Fruit fly (Drosophila melanogaster) whole organism, embryonic: ENCODE data around the gene CG16790.
A peak's percentile ranks its signal among the peaks of the same experiment; 100 is the strongest.

Experiments used
- Atf-2 ChIP-seq: fragments of 200-800 bp; sonication (Bioruptor generic); optimal IDR thresholded peaks from 2 replicates; lab custom pipeline; 2016; ENCODE audit warnings: missing biosample characterization, missing genetic modification characterization
- CG10267 ChIP-seq: fragments of 200-800 bp; sonication (Bioruptor generic); optimal IDR thresholded peaks from 2 replicates; lab custom pipeline; 2018; ENCODE audit warnings: missing biosample characterization, mild to moderate bottlenecking, missing genetic modification characterization, moderate library complexity
- CG13894 ChIP-seq: fragments of 200-800 bp; sonication (Bioruptor generic); optimal IDR thresholded peaks from 3 replicates; lab custom pipeline; 2018; ENCODE audit warnings: missing biosample characterization, mild to moderate bottlenecking, missing genetic modification characterization, moderate library complexity
- CG14441 ChIP-seq: fragments of 200-800 bp; sonication (Bioruptor generic); IDR thresholded peaks from 2 replicates; pipeline ENCODE4 v1.3.6; 2022; ENCODE audit warnings: missing biosample characterization, missing genetic modification characterization
- CG15479 ChIP-seq: fragments of 200-800 bp; sonication (Bioruptor generic); optimal IDR thresholded peaks from 3 replicates; lab custom pipeline; 2019; ENCODE audit warnings: missing biosample characterization, mild to moderate bottlenecking, missing genetic modification characterization, moderate library complexity
- CG17385 ChIP-seq: fragments of 200-800 bp; sonication (Bioruptor generic); optimal IDR thresholded peaks from 3 replicates; lab custom pipeline; 2018; ENCODE audit warnings: missing biosample characterization, mild to moderate bottlenecking, missing genetic modification characterization
- CG18011 ChIP-seq: fragments of 200-800 bp; sonication (Bioruptor generic); optimal IDR thresholded peaks from 2 replicates; lab custom pipeline; 2017; ENCODE audit warnings: missing biosample characterization, missing genetic modification characterization, mild to moderate bottlenecking, moderate library complexity, missing genotype
- CG18764 ChIP-seq: fragments of 200-800 bp; sonication (Bioruptor generic); optimal IDR thresholded peaks from 3 replicates; lab custom pipeline; 2016; ENCODE audit warnings: missing biosample characterization, missing genetic modification characterization
- CG2712 ChIP-seq: fragments of 200-800 bp; optimal IDR thresholded peaks from 3 replicates; lab custom pipeline; 2019; ENCODE audit warnings: missing biosample characterization, mild to moderate bottlenecking, missing genetic modification characterization, moderate library complexity
- CG4730 ChIP-seq: fragments of 200-800 bp; sonication (Bioruptor generic); IDR thresholded peaks from 2 replicates; pipeline ENCODE4 v1.3.6; 2022; ENCODE audit warnings: missing biosample characterization, missing genetic modification characterization
- CG7556 ChIP-seq: fragments of 200-800 bp; sonication (Bioruptor generic); optimal IDR thresholded peaks from 2 replicates; lab custom pipeline; 2017; ENCODE audit warnings: missing biosample characterization, mild to moderate bottlenecking, missing genetic modification characterization
- CG8290 ChIP-seq, 3 experiments: fragments of 200-800 bp; sonication (Bioruptor generic); optimal IDR thresholded peaks; 2 replicates each; lab custom pipeline; 2016 to 2019; ENCODE audit warnings: missing biosample characterization in 3 of 3, missing genetic modification characterization in 3 of 3, mild to moderate bottlenecking in 2 of 3, moderate library complexity in 1 of 3
- CTCF ChIP-seq: fragments of 200-800 bp; sonication (Bioruptor generic); optimal IDR thresholded peaks from 2 replicates; lab custom pipeline; 2017; ENCODE audit warnings: missing biosample characterization, mild to moderate bottlenecking, missing genetic modification characterization, moderate library complexity
- D19A ChIP-seq: fragments of 200-800 bp; optimal IDR thresholded peaks from 3 replicates; lab custom pipeline; 2019; ENCODE audit warnings: missing biosample characterization, mild to moderate bottlenecking, missing genetic modification characterization, moderate library complexity
- Deaf1 ChIP-seq: fragments of 200-800 bp; optimal IDR thresholded peaks from 3 replicates; lab custom pipeline; 2019; ENCODE audit warnings: missing biosample characterization, mild to moderate bottlenecking, missing genetic modification characterization, moderate library complexity
- Drgx ChIP-seq: fragments of 200-800 bp; sonication (Bioruptor generic); IDR thresholded peaks from 2 replicates; pipeline ENCODE4 v1.3.6; 2022; ENCODE audit warnings: missing biosample characterization, missing genetic modification characterization
- Ets65A ChIP-seq: fragments of 200-800 bp; sonication (Bioruptor generic); peaks from one replicate; lab custom pipeline; 2016; ENCODE audit warnings: missing biosample characterization, missing genetic modification characterization
- Med ChIP-seq: fragments of 200-800 bp; sonication (Bioruptor generic); peaks from one replicate; lab custom pipeline; 2016; ENCODE audit warnings: missing biosample characterization, missing genetic modification characterization, mild to moderate bottlenecking, inconsistent platforms, moderate library complexity
- Nf-YA ChIP-seq: fragments of 200-800 bp; sonication (Bioruptor generic); IDR thresholded peaks from 2 replicates; pipeline ENCODE4 v1.3.6; 2022; ENCODE audit warnings: missing biosample characterization, missing genetic modification characterization
- Poxn ChIP-seq: fragments of 200-800 bp; sonication (Bioruptor generic); IDR thresholded peaks from 2 replicates; pipeline ENCODE4 v1.3.6; 2022; ENCODE audit warnings: missing biosample characterization, missing genetic modification characterization
- Vsx1 ChIP-seq: fragments of 200-800 bp; sonication (Bioruptor generic); optimal IDR thresholded peaks from 2 replicates; lab custom pipeline; 2017; ENCODE audit warnings: missing biosample characterization, mild to moderate bottlenecking, missing genetic modification characterization, missing genetic modification reagents
- abd-A ChIP-seq: fragments of 200-800 bp; sonication (Bioruptor generic); optimal IDR thresholded peaks from 3 replicates; lab custom pipeline; 2019; ENCODE audit warnings: missing biosample characterization, mild to moderate bottlenecking, missing genetic modification characterization, moderate library complexity
- ara ChIP-seq: fragments of 200-800 bp; sonication (Bioruptor generic); IDR thresholded peaks from 2 replicates; pipeline ENCODE4 v1.3.6; 2022; ENCODE audit warnings: missing biosample characterization, missing genetic modification characterization
- ash1 ChIP-seq: fragments of 200-800 bp; sonication (Bioruptor generic); optimal IDR thresholded peaks from 2 replicates; lab custom pipeline; 2018; ENCODE audit warnings: missing biosample characterization, mild to moderate bottlenecking, missing genetic modification characterization
- chinmo ChIP-seq: fragments of 200-800 bp; sonication (Bioruptor generic); IDR thresholded peaks from 4 replicates; pipeline ENCODE4 v1.3.6; 2022; ENCODE audit warnings: missing biosample characterization, missing genetic modification characterization; ENCODE audit not compliant: partially characterized antibody
- crol ChIP-seq: fragments of 200-800 bp; sonication (Bioruptor generic); IDR thresholded peaks from 2 replicates; pipeline ENCODE4 v1.3.6; 2022; ENCODE audit warnings: missing biosample characterization, missing genetic modification characterization
- cwo ChIP-seq: fragments of 200-800 bp; sonication (Bioruptor generic); optimal IDR thresholded peaks from 3 replicates; lab custom pipeline; 2017; ENCODE audit warnings: missing biosample characterization, missing genetic modification characterization, mild to moderate bottlenecking, moderate library complexity, missing genetic modification reagents
- eve ChIP-seq, 2 experiments: fragments of >200 bp; optimal IDR thresholded peaks; 2 replicates each; lab custom pipeline; 2017; ENCODE audit warnings: missing biosample characterization in 2 of 2, missing genetic modification characterization in 2 of 2
- exex ChIP-seq: fragments of 200-800 bp; sonication (Bioruptor generic); optimal IDR thresholded peaks from 4 replicates; lab custom pipeline; 2018; ENCODE audit warnings: missing biosample characterization, mild to moderate bottlenecking, missing genetic modification characterization, moderate library complexity
- grn ChIP-seq: fragments of 200-800 bp; sonication (Bioruptor generic); optimal IDR thresholded peaks from 3 replicates; lab custom pipeline; 2017; ENCODE audit warnings: missing biosample characterization, missing genetic modification characterization
- gt ChIP-seq: fragments of 200-800 bp; sonication (Bioruptor generic); IDR thresholded peaks from 2 replicates; pipeline ENCODE4 v1.3.6; 2022; ENCODE audit warnings: missing biosample characterization, missing genetic modification characterization
- pho ChIP-seq: fragments of 200-800 bp; sonication (Bioruptor generic); optimal IDR thresholded peaks from 2 replicates; lab custom pipeline; 2016; ENCODE audit warnings: missing biosample characterization, missing genetic modification characterization
- sd ChIP-seq: fragments of 200-800 bp; sonication (Bioruptor generic); optimal IDR thresholded peaks from 3 replicates; lab custom pipeline; 2018; ENCODE audit warnings: missing biosample characterization, mild to moderate bottlenecking, missing genetic modification characterization, moderate library complexity
- sens ChIP-seq: fragments of 200-800 bp; sonication (Bioruptor generic); peaks from one replicate; lab custom pipeline; 2016; ENCODE audit warnings: missing biosample characterization, missing genetic modification characterization
- sqz ChIP-seq: fragments of 200-800 bp; sonication (Bioruptor generic); optimal IDR thresholded peaks from 3 replicates; lab custom pipeline; 2018; ENCODE audit warnings: missing biosample characterization, mild to moderate bottlenecking, missing genetic modification characterization
- sug ChIP-seq: fragments of 200-800 bp; optimal IDR thresholded peaks from 2 replicates; lab custom pipeline; 2019; ENCODE audit warnings: missing biosample characterization, mild to moderate bottlenecking, missing genetic modification characterization, moderate library complexity
- tll ChIP-seq, 2 experiments: fragments of 200-800 bp in 1 of 2; fragments of >200 bp in 1 of 2; sonication (Bioruptor generic) in 1 of 2; optimal IDR thresholded peaks; 2 replicates each; lab custom pipeline; 2017 to 2019; ENCODE audit warnings: missing biosample characterization in 2 of 2, missing genetic modification characterization in 2 of 2, mild to moderate bottlenecking in 1 of 2, moderate library complexity in 1 of 2
- trh ChIP-seq: fragments of 200-800 bp; sonication (Bioruptor generic); optimal IDR thresholded peaks from 2 replicates; lab custom pipeline; 2016; ENCODE audit warnings: missing biosample characterization, missing genetic modification characterization
- vvl ChIP-seq: fragments of 200-800 bp; sonication (Bioruptor generic); IDR thresholded peaks from 2 replicates; pipeline ENCODE4 v1.3.6; 2022; ENCODE audit warnings: missing biosample characterization, missing genetic modification characterization
- z ChIP-seq: fragments of 200-800 bp; sonication (Bioruptor generic); IDR thresholded peaks from 3 replicates; pipeline ENCODE4 v1.3.6; 2022; ENCODE audit warnings: missing biosample characterization, missing genetic modification characterization

Gene CG16790

DNA sequence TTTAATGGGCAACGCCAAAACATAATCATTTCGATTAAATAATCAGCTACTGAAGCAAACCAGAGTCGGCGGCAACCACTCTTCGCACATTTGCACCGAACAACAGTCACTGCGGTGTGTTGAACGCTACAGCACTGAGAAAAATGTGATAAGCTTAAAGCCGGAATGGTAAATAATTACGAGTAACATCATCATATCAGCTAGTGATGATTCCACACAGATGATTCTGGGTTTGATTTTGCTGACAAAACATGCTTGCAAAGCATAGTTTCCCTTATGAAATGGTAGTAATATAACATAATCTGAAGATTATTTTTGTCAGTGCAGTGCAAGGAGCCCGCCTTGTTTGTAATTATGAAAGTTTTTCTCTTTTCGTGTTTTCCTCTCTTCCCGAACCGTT is 28.1 kb upstream of the CG16790 start (continued):
- TF ChIP-seq trh (GFP tag; lab: Kevin White, UChicago) (no peak), z (GFP tag; lab: Robert Waterston, UW) (no peak), Poxn (GFP tag; lab: Robert Waterston, UW) (no peak), Ets65A (no peak), CG7556 (GFP tag; lab: Kevin White, UChicago) (peak; percentile 28), CG2712 (tag; lab: Kevin White, UChicago) (peak; percentile 78), CG17385 (peak; percentile 51), gt (no peak)

DNA sequence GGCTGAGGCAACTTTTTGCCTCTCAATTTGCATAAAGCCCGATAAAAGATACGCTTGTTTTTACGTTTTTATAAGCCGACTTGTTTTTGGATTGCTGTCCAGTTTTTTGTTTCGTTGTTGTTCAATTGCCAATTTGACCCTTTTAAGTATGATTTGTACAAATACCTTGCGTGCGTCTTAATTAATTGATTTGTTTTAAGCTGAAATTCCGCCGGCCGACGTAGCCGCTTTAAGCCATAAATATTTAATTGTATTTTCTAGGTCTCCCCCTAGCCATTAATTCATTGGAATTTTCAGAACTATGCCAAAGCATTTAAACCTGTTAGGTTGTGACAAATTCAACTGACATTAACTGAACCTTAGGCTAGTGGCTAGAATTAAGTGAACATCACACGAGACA is 26.6 kb upstream of the CG16790 start:
- TF ChIP-seq CG10267 (tag; lab: Kevin White, UChicago) = no peak
- no peak for TF ChIP-seq CG18011
- TF ChIP-seq chinmo (GFP tag; lab: Robert Waterston, UW) = peak; percentile 43; the same call in 1 of the 4 replicates
- peak; percentile 94 for TF ChIP-seq sd
- TF ChIP-seq Atf-2 (GFP tag; lab: Kevin White, UChicago) = no peak
- no peak for TF ChIP-seq CG8290 (GFP tag; optimal IDR thresholded peaks at IDR 0.05; lab: Kevin White, UChicago)
- TF ChIP-seq CG8290 (tag; optimal IDR thresholded peaks at IDR 0.05; lab: Kevin White, UChicago) = no peak
- no peak for TF ChIP-seq D19A (tag; lab: Kevin White, UChicago)
- no peak for TF ChIP-seq ash1 (GFP tag; lab: Kevin White, UChicago)
- TF ChIP-seq abd-A (tag; lab: Kevin White, UChicago) = peak; percentile 43

DNA sequence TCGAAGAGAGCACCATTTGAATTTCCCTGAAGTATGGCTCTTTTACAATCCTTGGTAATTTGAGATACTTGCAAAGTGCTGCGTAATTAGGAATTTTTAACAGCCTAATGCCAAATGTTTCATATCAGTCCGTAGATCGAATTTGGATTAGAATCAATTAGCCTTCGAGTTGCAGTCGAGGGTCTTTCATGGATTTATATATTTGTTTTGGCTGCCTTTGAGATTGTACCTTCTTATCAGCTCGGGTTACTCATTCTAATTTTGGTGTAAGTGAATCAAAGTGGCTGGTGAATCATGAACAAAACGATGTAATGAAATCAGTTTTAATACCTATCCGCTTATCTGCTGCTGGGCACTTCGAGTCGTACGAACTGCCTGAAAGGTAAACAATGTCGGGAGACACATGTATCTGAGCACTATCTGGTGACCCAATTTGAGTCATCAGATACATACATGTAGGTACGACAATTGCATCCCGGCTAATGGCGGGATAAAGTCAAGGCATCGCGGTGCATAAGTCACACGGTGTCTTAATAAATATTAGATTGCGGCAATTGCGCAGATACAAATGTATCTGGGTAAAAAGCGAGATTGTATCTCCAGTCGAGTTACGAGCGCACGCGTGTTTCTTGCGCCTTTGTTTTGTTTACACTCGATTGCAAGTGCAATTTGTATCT is 25.8 kb upstream of the CG16790 start:
- TF ChIP-seq Med (peak; percentile 38), CG4730 (GFP tag; lab: Robert Waterston, UW) (no peak), cwo (peak; percentile 2), sens (GFP tag; lab: Kevin White, UChicago) (peak; percentile 59), grn (GFP tag; lab: Kevin White, UChicago) (peak; percentile 86), pho (GFP tag; lab: Kevin White, UChicago) (no peak), chinmo (GFP tag; lab: Robert Waterston, UW) (0 out of 4 replicates have a peak, but pooled peaks have one; percentile 36), ara (GFP tag; lab: Robert Waterston, UW) (no peak), CG15479 (GFP tag; lab: Kevin White, UChicago) (peak; percentile 89), tll (GFP tag; optimal IDR thresholded peaks at IDR 0.05; lab: Kevin White, UChicago) (peak in 1 of 2 experiments; percentile 65), exex (tag; lab: Kevin White, UChicago) (peak; percentile 65), CTCF (GFP tag; lab: Kevin White, UChicago) (no peak), sug (tag; lab: Kevin White, UChicago) (peak; percentile 16), eve (GFP tag; optimal IDR thresholded peaks at IDR 0.05; lab: Kevin White, UChicago) (peak in 1 of 2 experiments; percentile 69), Vsx1 (GFP tag; lab: Kevin White, UChicago) (peak; percentile 35)

DNA sequence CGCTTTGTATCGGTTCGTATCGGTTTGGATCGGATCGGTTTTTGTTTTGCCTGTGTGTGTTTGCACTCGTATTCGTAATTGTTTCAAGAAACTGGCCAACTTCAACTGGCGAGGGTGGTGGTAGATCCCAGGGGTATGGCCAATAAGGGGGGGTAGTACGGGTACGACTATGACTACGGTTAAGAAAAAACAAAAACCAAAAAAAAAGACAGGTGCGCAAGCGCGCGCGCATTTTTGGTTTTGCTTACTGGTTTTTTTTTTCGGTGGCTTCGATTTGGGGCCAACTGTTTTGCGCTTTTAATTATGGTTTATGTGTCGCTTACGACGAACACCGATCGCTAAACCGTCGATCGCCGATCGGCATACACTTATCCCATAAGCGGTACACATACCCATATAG is 24.8 kb upstream of the CG16790 start:
- TF ChIP-seq CG13894 (tag; lab: Kevin White, UChicago) (peak; percentile 58), Deaf1 (tag; lab: Kevin White, UChicago) (peak; percentile 17), CG18764 (GFP tag; lab: Kevin White, UChicago) (no peak), chinmo (GFP tag; lab: Robert Waterston, UW) (0 out of 4 replicates have a peak, but pooled peaks have one; percentile 61), vvl (GFP tag; lab: Robert Waterston, UW) (0 out of 2 replicates have a peak, but pooled peaks have one; percentile 8), crol (GFP tag; lab: Robert Waterston, UW) (peak; percentile 56), Drgx (GFP tag; lab: Robert Waterston, UW) (peak; percentile 30; the same call in 1 of the 2 replicates), sqz (GFP tag; lab: Kevin White, UChicago) (peak; percentile 50), Nf-YA (GFP tag; lab: Robert Waterston, UW) (0 out of 2 replicates have a peak, but pooled peaks have one; percentile 24), CG14441 (no peak)
